Worm (Caenorhabditis elegans): ENCODE data around the gene nhr-128.

DNA sequence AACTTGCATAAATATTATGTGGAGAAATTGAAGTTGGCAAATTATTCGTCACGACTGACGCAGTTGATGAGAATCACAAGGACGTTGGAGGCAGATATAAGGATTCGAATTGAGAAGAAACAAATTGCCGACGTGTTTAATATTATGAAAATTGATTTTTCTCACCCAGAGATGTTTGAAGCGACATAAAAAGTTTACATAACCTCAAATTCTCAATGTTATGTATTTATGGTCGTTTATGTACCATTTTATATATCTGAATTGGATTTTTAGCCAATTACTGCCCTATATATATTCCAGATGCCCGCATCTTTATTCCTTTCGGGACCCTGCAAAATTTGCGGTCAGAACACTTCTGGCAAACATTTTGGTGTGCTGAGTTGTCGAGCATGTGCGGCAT lies 6.9 kb downstream of the nhr-128 start, which contains the start of gene nhr-126:
- TF ChIP-seq ces-1 (GFP tag; optimal IDR thresholded peaks at IDR 0.05): no peak
- no peak for TF ChIP-seq nhr-237 (tag; optimal IDR thresholded peaks at IDR 0.05)
- no peak for TF ChIP-seq elt-3 (tag; optimal IDR thresholded peaks at IDR 0.05)
- TF ChIP-seq unc-62 (GFP tag; optimal IDR thresholded peaks at IDR 0.05): no peak
- no peak for TF ChIP-seq elt-1 (tag; optimal IDR thresholded peaks at IDR 0.05; ENCODE audit: borderline replicate concordance, insufficient read depth)
- no peak for TF ChIP-seq bed-3 (GFP tag; optimal IDR thresholded peaks at IDR 0.05)
- no peak for TF ChIP-seq nhr-76 (tag; optimal IDR thresholded peaks at IDR 0.05)

Data from whole organism, mixed stage, embryonic.